Fruit fly (Drosophila melanogaster): ENCODE measurements around the gene onecut.

onecut gene

DNA sequence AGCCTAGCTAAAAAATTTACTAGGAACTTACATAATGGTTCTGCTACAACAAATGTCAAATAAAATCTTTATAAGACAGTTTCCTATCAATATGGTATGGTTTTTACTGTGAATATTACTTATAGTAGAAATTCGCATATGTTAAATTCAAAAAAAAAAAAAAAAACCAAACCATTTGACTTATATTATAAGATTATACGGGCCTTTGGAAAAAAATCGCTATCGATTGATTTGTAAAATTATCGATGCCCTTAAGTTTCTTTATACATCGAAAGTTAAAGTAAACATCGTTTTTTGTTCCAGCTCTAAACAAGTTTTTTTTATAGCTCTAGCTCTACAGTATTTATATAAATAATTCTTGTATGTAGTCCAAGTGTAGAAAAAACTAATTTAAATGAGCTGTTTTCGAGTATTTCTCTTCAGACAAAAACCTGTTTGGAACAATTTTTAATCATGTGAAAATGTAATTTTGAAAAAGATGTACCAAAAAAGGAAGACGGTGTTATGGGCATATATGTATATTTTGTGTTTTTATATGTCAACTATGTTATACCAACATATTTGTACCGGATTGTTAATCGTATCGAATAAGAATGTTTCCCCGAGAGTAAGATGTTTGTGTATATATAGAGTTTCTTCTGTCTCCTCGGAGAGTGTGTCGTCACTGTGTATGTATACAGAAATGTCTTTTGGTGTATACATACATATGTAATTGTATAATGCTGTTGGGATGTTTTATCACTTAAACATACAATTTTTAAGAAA lies 35.8 kb downstream of the onecut start, which contains the start of the genes ND-49 and Ephrin (continued):
- no peak for TF ChIP-seq Rfx (GFP tag; IDR thresholded peaks at IDR 0.05)

DNA sequence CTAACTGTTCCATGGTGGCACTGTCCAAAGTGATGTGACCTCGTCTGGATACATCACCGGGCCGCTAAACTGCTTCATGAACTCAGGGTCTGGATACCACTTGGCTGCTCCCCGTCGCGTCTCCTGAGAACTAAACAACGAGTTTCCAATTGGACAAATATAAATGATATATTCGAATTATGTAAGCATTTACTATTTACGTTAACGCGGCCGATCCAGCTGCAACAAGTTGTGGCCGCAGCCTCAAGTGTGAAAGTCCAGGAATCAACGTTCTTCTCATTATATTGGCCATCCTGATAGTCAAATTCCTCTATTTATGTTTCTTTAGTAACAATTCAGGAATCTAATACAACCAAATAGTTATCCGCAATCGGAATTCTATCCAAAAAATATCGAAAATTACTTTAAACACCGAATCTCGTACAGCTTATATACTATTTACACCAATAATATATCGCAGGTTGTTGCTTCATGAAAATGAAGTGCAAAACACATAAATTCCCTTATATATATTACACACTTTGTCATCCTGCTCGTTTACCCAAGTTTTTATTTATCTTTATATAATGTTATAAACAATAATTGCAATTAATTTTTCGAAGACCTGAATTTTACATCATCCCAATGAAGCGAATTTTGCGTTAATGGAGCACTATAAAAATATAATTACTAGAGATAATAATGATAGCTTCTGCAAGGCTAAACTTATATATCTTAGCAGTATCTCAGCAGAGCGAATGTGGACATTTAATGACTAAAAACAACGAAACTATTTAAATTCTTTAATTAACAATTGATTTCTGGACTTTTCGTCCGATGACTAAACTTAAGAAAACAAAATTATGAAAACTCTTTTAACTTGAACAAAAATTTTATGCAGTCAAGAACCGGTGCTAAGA lies 36.8 kb downstream of the onecut start:
- no peak for TF ChIP-seq CG4360 (GFP tag; IDR thresholded peaks at IDR 0.05)
- TF ChIP-seq hb (GFP tag; IDR thresholded peaks at IDR 0.05; ENCODE audit: partially characterized antibody) = no peak
- TF ChIP-seq Hr78 (GFP tag; optimal IDR thresholded peaks at IDR 0.05) = peak in 1 of 2 experiments; percentile 42
- no peak for TF ChIP-seq CG9609 (GFP tag; optimal IDR thresholded peaks at IDR 0.05)
- peak; percentile 38 for TF ChIP-seq trem (tag; optimal IDR thresholded peaks at IDR 0.05)
- peak; percentile 63; the same call in 2 of the 3 replicates for TF ChIP-seq CG17361 (GFP tag; IDR thresholded peaks at IDR 0.05)
- peak; percentile 36 for TF ChIP-seq CG2712 (tag; optimal IDR thresholded peaks at IDR 0.05)
- TF ChIP-seq Sox102F (GFP tag; optimal IDR thresholded peaks at IDR 0.05) = no peak
- TF ChIP-seq Dfd (GFP tag; optimal IDR thresholded peaks at IDR 0.05) = peak in 1 of 2 experiments; percentile 89
- TF ChIP-seq sens (GFP tag) = peak; percentile 69
- peak; percentile 94 for TF ChIP-seq CG1603 (tag; optimal IDR thresholded peaks at IDR 0.05)
- TF ChIP-seq CG17328 (GFP tag; IDR thresholded peaks at IDR 0.05) = no peak
- peak in 1 of 3 experiments; percentile 87 for TF ChIP-seq Stat92E (GFP tag; optimal IDR thresholded peaks at IDR 0.05)
- TF ChIP-seq D19A (tag; optimal IDR thresholded peaks at IDR 0.05) = peak; percentile 5
- TF ChIP-seq CG14667 (GFP tag; IDR thresholded peaks at IDR 0.05) = no peak
- TF ChIP-seq Eip74EF (GFP tag; optimal IDR thresholded peaks at IDR 0.05) = peak in 1 of 2 experiments; percentile 77
- peak; percentile 72 for TF ChIP-seq CG11723 (GFP tag; optimal IDR thresholded peaks at IDR 0.05)
- TF ChIP-seq CG17802 (tag; optimal IDR thresholded peaks at IDR 0.05) = peak; percentile 98
- peak in 1 of 2 experiments; percentile 86 for TF ChIP-seq insv (GFP tag; optimal IDR thresholded peaks at IDR 0.05)
- peak; percentile 3 for TF ChIP-seq CG15696 (tag; optimal IDR thresholded peaks at IDR 0.05)
- TF ChIP-seq CG8281 (tag; optimal IDR thresholded peaks at IDR 0.05) = no peak
- no peak for TF ChIP-seq CG8388 (GFP tag; optimal IDR thresholded peaks at IDR 0.05)
- no peak for TF ChIP-seq CG1792 (GFP tag; optimal IDR thresholded peaks at IDR 0.05)
- TF ChIP-seq amos (GFP tag; IDR thresholded peaks at IDR 0.05; ENCODE audit: partially characterized antibody) = no peak
- peak; percentile 88 for TF ChIP-seq MESR4 (GFP tag; optimal IDR thresholded peaks at IDR 0.05)
- TF ChIP-seq ind (GFP tag; optimal IDR thresholded peaks at IDR 0.05) = peak; percentile 1
- no peak for TF ChIP-seq sr (GFP tag; IDR thresholded peaks at IDR 0.05)
- no peak for TF ChIP-seq Blimp-1 (GFP tag; optimal IDR thresholded peaks at IDR 0.05)
- TF ChIP-seq Lhr (GFP tag; optimal IDR thresholded peaks at IDR 0.05) = peak; percentile 25
- no peak for TF ChIP-seq H15 (GFP tag; IDR thresholded peaks at IDR 0.05)
- no peak for TF ChIP-seq gsb (GFP tag; IDR thresholded peaks at IDR 0.05)
- peak; percentile 53 for TF ChIP-seq CG14710 (tag; optimal IDR thresholded peaks at IDR 0.05)
- TF ChIP-seq BEAF-32 (GFP tag; optimal IDR thresholded peaks at IDR 0.05) = peak; percentile 63
- TF ChIP-seq CG7357 (GFP tag; IDR thresholded peaks at IDR 0.05) = peak; percentile 97
- peak; percentile 99 for TF ChIP-seq ssp (GFP tag; IDR thresholded peaks at IDR 0.05)
- no peak for TF ChIP-seq run (tag; optimal IDR thresholded peaks at IDR 0.05)
- TF ChIP-seq gem (tag; optimal IDR thresholded peaks at IDR 0.05) = peak; percentile 31
- TF ChIP-seq pb (GFP tag; optimal IDR thresholded peaks at IDR 0.05) = no peak
- TF ChIP-seq YL-1 (GFP tag; optimal IDR thresholded peaks at IDR 0.05) = peak; percentile 37
- peak; percentile 46 for TF ChIP-seq CG4617 (GFP tag; optimal IDR thresholded peaks at IDR 0.05; ENCODE audit: borderline replicate concordance)
- TF ChIP-seq pzg (GFP tag; optimal IDR thresholded peaks at IDR 0.05) = peak; percentile 45
- peak; percentile 40 for TF ChIP-seq zen (tag; optimal IDR thresholded peaks at IDR 0.05)

All from whole organism, embryonic.